Fruit fly (Drosophila melanogaster): ENCODE results near the gene CG7872.
A peak's percentile ranks its signal among the peaks of the same experiment; 100 is the strongest.

The CG7872 gene

DNA sequence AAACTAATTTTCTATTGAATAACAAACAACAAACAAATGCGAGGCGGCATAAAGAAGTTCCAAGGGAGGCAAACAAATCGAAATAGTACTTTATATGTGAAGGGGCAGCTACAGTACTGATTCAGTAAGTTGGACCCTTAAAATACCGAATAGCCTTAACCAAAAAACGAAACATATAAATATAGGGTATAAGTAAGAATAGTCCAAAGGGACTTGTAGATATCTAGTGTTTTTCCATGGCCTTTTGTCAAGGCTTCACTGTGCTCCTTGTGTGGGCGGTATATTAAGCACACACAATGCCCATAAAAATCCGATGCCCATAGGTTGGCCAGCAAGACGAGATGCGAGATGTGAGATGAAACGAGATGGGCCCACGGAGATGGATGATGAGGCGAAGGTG lies 45.9 kb upstream of the CG7872 start (continued):
- TF ChIP-seq nau (GFP tag; optimal IDR thresholded peaks at IDR 0.05) = no peak
- no peak; the same call in 1 of the 2 replicates for TF ChIP-seq Taf1 (GFP tag; IDR thresholded peaks at IDR 0.05)
- TF ChIP-seq sob (GFP tag; IDR thresholded peaks at IDR 0.05) = 0 out of 2 replicates have a peak, but pooled peaks have one; percentile 35
- TF ChIP-seq pho (GFP tag; optimal IDR thresholded peaks at IDR 0.05) = no peak
- TF ChIP-seq fd3F (GFP tag; optimal IDR thresholded peaks at IDR 0.05) = peak; percentile 6
- TF ChIP-seq eve (GFP tag; optimal IDR thresholded peaks at IDR 0.05) = no peak
- no peak for TF ChIP-seq Atf-2 (GFP tag; optimal IDR thresholded peaks at IDR 0.05)
- TF ChIP-seq yki (optimal IDR thresholded peaks at IDR 0.05) = no peak
- no peak for TF ChIP-seq tio (GFP tag; optimal IDR thresholded peaks at IDR 0.05)
- TF ChIP-seq nerfin-1 (tag; optimal IDR thresholded peaks at IDR 0.05) = no peak
- peak; percentile 59 for TF ChIP-seq Ptx1 (GFP tag; IDR thresholded peaks at IDR 0.05)
- TF ChIP-seq CG18764 (GFP tag; optimal IDR thresholded peaks at IDR 0.05) = no peak
- TF ChIP-seq CG42726 (GFP tag; IDR thresholded peaks at IDR 0.05; ENCODE audit: partially characterized antibody) = no peak
- no peak for TF ChIP-seq CG14710 (tag; optimal IDR thresholded peaks at IDR 0.05)
- TF ChIP-seq CG7271 (tag; optimal IDR thresholded peaks at IDR 0.05) = no peak
- TF ChIP-seq CG17912 (GFP tag; optimal IDR thresholded peaks at IDR 0.05) = no peak
- 0 out of 2 replicates have a peak, but pooled peaks have one; percentile 31 for TF ChIP-seq stc (GFP tag; IDR thresholded peaks at IDR 0.05)
- TF ChIP-seq wek (GFP tag; optimal IDR thresholded peaks at IDR 0.05) = no peak
- TF ChIP-seq zf30C (GFP tag; optimal IDR thresholded peaks at IDR 0.05) = no peak
- TF ChIP-seq PHDP (tag; optimal IDR thresholded peaks at IDR 0.05) = peak; percentile 32
- peak; percentile 5 for TF ChIP-seq scrt (GFP tag; optimal IDR thresholded peaks at IDR 0.05)
- no peak for TF ChIP-seq Spps (tag; optimal IDR thresholded peaks at IDR 0.05)
- TF ChIP-seq CG8924 (tag; optimal IDR thresholded peaks at IDR 0.05) = peak; percentile 9
- TF ChIP-seq CG4707 (GFP tag; optimal IDR thresholded peaks at IDR 0.05) = no peak
- no peak for TF ChIP-seq HLHmδ (GFP tag; optimal IDR thresholded peaks at IDR 0.05)
- peak; percentile 46; the same call in 1 of the 2 replicates for TF ChIP-seq E2f1 (GFP tag; IDR thresholded peaks at IDR 0.05)
- TF ChIP-seq CG30431 (GFP tag; optimal IDR thresholded peaks at IDR 0.05) = no peak
- TF ChIP-seq sc (optimal IDR thresholded peaks at IDR 0.05) = no peak
- TF ChIP-seq sc (GFP tag; optimal IDR thresholded peaks at IDR 0.05) = no peak
- TF ChIP-seq kay (GFP tag; optimal IDR thresholded peaks at IDR 0.05) = no peak
- TF ChIP-seq CG31224 (GFP tag; IDR thresholded peaks at IDR 0.05) = no peak
- TF ChIP-seq CG7372 (GFP tag; IDR thresholded peaks at IDR 0.05) = no peak
- TF ChIP-seq CG2889 (GFP tag; IDR thresholded peaks at IDR 0.05) = no peak
- no peak for TF ChIP-seq Awh (GFP tag; IDR thresholded peaks at IDR 0.05)
- peak; percentile 62 for TF ChIP-seq dmrt99B (tag; optimal IDR thresholded peaks at IDR 0.05)
- no peak for TF ChIP-seq eyg (GFP tag; optimal IDR thresholded peaks at IDR 0.05)
- TF ChIP-seq CG16863 (GFP tag; optimal IDR thresholded peaks at IDR 0.05) = no peak
- TF ChIP-seq CG10274 (GFP tag; optimal IDR thresholded peaks at IDR 0.05) = no peak
- no peak for TF ChIP-seq Dad (GFP tag; optimal IDR thresholded peaks at IDR 0.05)
- TF ChIP-seq Sox100B (GFP tag; optimal IDR thresholded peaks at IDR 0.05) = no peak
- TF ChIP-seq disco-r (GFP tag; optimal IDR thresholded peaks at IDR 0.05) = no peak
- TF ChIP-seq CG4360 (GFP tag; IDR thresholded peaks at IDR 0.05) = no peak
- no peak for TF ChIP-seq ab (GFP tag; optimal IDR thresholded peaks at IDR 0.05)
- peak; percentile 44 for TF ChIP-seq CG9817 (tag; optimal IDR thresholded peaks at IDR 0.05)
- no peak for TF ChIP-seq CG5953 (GFP tag; IDR thresholded peaks at IDR 0.05)
- TF ChIP-seq Xbp1 (GFP tag; optimal IDR thresholded peaks at IDR 0.05) = peak; percentile 41
- TF ChIP-seq abd-A (tag; optimal IDR thresholded peaks at IDR 0.05) = no peak
- TF ChIP-seq Dfd (GFP tag; optimal IDR thresholded peaks at IDR 0.05) = no peak
- TF ChIP-seq ewg (GFP tag; optimal IDR thresholded peaks at IDR 0.05) = no peak
- no peak for TF ChIP-seq CG16815 (GFP tag; optimal IDR thresholded peaks at IDR 0.05)
- no peak for TF ChIP-seq tx (GFP tag; optimal IDR thresholded peaks at IDR 0.05)
- TF ChIP-seq CkIIα-i1 (GFP tag; IDR thresholded peaks at IDR 0.05) = no peak
- TF ChIP-seq CG13775 (GFP tag; optimal IDR thresholded peaks at IDR 0.05) = no peak

Data from whole organism, embryonic.